Worm (Caenorhabditis elegans) whole organism, dauer: ENCODE measurements around the gene sor-3.

Experiments used
- unc-62 ChIP-seq: sonication (generic microtip); optimal IDR thresholded peaks from 2 replicates; lab custom pipeline; 2017; ENCODE audit warnings: missing biosample characterization, missing genetic modification reagents, missing genetic modification characterization

The sor-3 gene

ce11 chrX:369923-370322 lies 16.5 kb downstream of the sor-3 start:
- no peak for TF ChIP-seq unc-62 (GFP tag; lab: Kevin White, UChicago)

DNA sequence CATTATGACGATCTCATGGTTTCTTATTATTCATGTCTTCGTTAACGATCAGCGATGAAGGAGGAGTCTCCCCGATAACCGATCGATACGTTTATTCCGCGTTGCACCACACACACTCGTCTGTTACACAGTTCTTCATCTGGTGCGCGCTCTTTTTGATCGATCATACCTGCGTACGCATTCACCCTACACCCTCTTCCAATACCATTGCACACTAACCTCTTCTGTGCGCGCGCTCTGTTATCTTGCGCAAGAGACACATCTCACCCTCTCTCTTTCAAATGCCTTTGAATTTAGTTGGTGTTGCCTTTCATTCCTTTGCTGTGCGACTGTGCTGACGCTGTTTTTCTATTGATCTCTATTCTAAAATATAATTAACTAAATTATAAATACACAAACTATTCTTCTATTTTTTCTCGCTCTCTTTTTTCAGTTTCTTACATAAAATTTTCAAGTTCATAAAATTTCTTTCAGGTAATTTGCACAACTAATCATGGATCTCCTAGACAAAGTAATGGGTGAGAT lies 18.4 kb downstream of the sor-3 start, which contains the start of gene nrde-3:
TSS of gene nrde-3 (plus strand) at position 475 of the 525 bp plus-strand sequence.
- TF ChIP-seq unc-62 (GFP tag; lab: Kevin White, UChicago): no peak

DNA sequence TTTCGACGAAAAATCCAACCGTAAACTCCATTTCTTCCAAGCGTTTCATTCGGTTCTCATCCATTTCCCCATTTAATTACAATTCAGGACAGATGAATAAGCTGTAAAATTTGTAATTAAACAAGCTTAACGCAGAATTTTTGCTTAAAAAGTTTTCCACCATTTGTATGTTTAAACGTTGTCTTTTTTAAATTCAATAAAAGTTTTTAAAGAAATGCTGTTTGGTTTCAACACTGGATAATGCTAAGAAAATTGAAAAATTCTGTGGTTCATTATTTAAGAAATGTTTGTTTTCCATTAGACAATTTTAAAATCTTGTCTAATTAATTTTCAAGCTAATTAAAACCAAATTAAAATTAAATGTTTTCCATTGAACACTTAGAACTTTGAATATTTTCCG lies 27.1 kb downstream of the sor-3 start, which contains the start of gene R04A9.3:
TSS of gene R04A9.3 (minus strand) at position 101 of the 400 bp plus-strand sequence.
- TF ChIP-seq unc-62 (GFP tag; lab: Kevin White, UChicago): no peak

ce11 chrX:381029-381428 lies 27.6 kb downstream of the sor-3 start:
- no peak for TF ChIP-seq unc-62 (GFP tag; lab: Kevin White, UChicago)

DNA sequence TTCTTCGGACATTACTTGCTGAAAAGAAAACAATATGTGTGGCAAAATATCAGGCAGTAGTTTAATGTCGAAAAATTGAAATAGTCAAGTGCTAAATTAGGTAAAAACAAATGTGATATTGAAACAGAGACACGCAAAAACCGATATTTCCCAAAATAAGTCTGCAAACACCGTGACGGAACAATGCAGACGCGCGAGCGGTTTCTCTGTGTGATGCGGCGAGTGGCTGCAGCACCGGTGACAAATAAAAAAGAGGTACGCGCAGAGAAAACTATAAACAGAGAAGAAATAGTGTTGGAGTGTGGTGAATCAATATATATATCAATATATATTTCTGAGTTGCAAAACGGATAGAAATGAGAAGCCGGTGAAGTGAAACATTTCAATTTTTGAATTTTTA lies 29.3 kb downstream of the sor-3 start, which contains the start of gene ife-2:
TSS of gene ife-2 (minus strand) at position 18 of the 400 bp plus-strand sequence.
- no peak for TF ChIP-seq unc-62 (GFP tag; lab: Kevin White, UChicago)

ce11 chrX:388728-389127 lies 35.3 kb downstream of the sor-3 start, which contains the start of gene ceh-93:
TSS of gene ceh-93 (minus strand) at chrX:388797.
- TF ChIP-seq unc-62 (GFP tag; lab: Kevin White, UChicago): no peak

ce11 chrX:389566-389965 lies 36.1 kb downstream of the sor-3 start:
- TF ChIP-seq unc-62 (GFP tag; lab: Kevin White, UChicago): no peak

DNA sequence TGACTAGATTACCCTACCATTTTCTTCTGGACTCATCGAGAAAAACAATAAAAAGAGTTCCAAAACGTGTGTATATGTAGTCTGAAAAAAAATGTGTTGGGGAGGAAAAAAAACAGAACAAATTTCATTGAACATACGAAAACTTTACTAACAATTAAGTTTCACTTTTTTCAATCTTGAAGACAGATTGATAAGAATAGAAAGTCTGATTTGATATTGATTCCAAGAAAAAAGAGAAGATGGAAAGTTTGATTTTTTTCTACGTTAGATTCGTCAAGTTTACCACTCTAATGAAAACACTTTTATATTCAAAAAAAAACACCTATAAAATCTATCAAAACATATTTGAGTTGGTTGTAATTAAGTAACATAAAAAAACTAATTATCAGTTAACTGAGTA lies 37.0 kb downstream of the sor-3 start, which contains the start of gene R04A9.9:
TSS of gene R04A9.9 (minus strand) at position 101 of the 400 bp plus-strand sequence.
- no peak for TF ChIP-seq unc-62 (GFP tag; lab: Kevin White, UChicago)

- no peak for TF ChIP-seq unc-62 (GFP tag; lab: Kevin White, UChicago)
These were observed 41.3 kb downstream of the sor-3 start, which contains the start of gene R04A9.7 for ce11 chrX:394709-395108. TSS of gene R04A9.7 (minus strand) at chrX:394892.

DNA sequence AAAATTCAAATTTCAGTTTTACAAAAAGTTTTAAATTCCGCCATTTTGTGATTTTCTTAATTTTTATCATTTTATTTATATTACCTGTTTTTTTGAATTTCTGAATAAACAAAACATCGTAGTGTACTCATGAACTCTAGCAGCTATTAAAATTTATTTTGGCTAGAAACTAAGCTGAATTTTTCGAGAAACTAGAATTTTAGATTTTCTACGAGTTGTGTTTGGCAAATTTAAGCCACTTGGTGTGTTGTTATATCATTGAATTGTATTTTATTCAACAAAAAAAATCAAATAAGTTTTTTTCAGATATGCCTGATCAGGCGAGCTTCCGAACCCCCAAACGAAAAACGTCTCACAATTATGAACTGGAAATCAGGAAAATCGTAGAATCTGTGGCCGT lies 43.8 kb downstream of the sor-3 start, which contains the start of gene R04A9.6:
TSS of gene R04A9.6 (plus strand) at position 301 of the 400 bp plus-strand sequence.
- no peak for TF ChIP-seq unc-62 (GFP tag; lab: Kevin White, UChicago)

DNA sequence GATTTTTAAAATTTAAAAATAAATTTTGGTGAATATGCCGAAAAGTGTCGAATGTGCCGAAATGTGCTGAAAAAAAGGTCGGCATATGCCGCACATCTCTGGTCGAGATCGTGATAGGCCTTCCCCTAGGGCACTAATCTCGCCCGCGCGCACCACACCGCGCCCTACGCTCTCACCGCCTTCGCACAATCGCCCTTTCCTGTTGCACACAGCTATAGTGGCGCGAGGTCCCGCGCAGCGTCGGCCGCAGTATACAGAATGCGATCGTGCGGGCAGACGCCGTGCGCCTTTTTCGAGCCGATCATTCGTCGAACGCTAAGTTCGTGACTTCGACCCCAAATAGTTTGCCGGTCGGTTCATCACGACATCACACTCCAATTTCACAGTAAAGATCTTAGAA lies 46.1 kb downstream of the sor-3 start:
- no peak for TF ChIP-seq unc-62 (GFP tag; lab: Kevin White, UChicago)

- no peak for TF ChIP-seq unc-62 (GFP tag; lab: Kevin White, UChicago)
These were observed 49.5 kb downstream of the sor-3 start for ce11 chrX:402951-403350.

ce11 chrX:404597-404996 lies 51.2 kb downstream of the sor-3 start, which contains the start of gene R04A9.1:
TSS of gene R04A9.1 (plus strand) at chrX:404897.
- TF ChIP-seq unc-62 (GFP tag; lab: Kevin White, UChicago): no peak
